Worm (Caenorhabditis elegans): ENCODE measurements around the gene T14E8.2.

DNA sequence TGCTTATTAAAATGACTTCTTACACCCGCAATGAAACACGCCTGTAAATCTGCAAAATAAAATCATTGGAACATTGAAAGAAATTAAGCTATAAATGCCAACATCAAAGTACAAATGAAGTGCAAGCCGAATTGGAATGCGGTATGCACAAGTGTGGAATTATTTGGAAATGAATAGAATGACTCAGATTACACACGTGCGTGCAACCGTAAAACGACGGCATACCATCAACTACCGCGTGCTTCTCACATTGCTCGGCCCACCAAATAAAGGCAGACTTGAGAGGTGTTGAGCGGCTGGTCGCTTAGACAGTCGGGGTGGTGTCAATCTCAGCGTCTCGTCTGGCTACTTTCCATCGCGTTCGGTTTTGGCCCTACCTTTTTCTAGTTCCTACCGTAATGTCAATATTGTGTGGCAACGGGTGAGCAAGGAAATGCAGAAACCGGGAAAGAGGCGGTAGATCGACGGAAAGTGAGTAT is 19.6 kb downstream of the T14E8.2 start, which contains the start of gene aaim-1:
- TF ChIP-seq unc-62 (GFP tag; optimal IDR thresholded peaks at IDR 0.05) (no peak), lin-13 (tag; optimal IDR thresholded peaks at IDR 0.05) (no peak), snpc-4 (tag; optimal IDR thresholded peaks at IDR 0.05) (no peak), nhr-237 (tag; optimal IDR thresholded peaks at IDR 0.05) (no peak), drap-1 (GFP tag; optimal IDR thresholded peaks at IDR 0.05) (no peak), lsy-2 (tag; optimal IDR thresholded peaks at IDR 0.05) (no peak), unc-39 (tag; optimal IDR thresholded peaks at IDR 0.05) (no peak), nhr-12 (tag; optimal IDR thresholded peaks at IDR 0.05) (no peak), ceh-83 (GFP tag; optimal IDR thresholded peaks at IDR 0.05) (no peak), elt-1 (tag; optimal IDR thresholded peaks at IDR 0.05; ENCODE audit: borderline replicate concordance, insufficient read depth) (no peak)

Data from whole organism, mixed stage, embryonic.